Worm (Caenorhabditis elegans) whole organism, L3 larva: ENCODE measurements around the gene oma-2.

Experiments
- R02D3.7 ChIP-seq: fragments of 150-350 bp; optimal IDR thresholded peaks from 2 replicates; lab custom pipeline; 2014; ENCODE audit warnings: missing biosample characterization, missing genetic modification characterization
- ZK546.5 ChIP-seq: sonication (generic microtip); optimal IDR thresholded peaks from 2 replicates; lab custom pipeline; 2017; ENCODE audit warnings: missing biosample characterization, missing genetic modification characterization
- aly-2 ChIP-seq: fragments of 150-350 bp; optimal IDR thresholded peaks from 2 replicates; lab custom pipeline; 2014; ENCODE audit warnings: missing biosample characterization, missing genetic modification characterization
- ama-1 ChIP-seq: fragments of 150-350 bp; optimal IDR thresholded peaks from 2 replicates; lab custom pipeline; 2018
- ceh-16 ChIP-seq: sonication (generic microtip); optimal IDR thresholded peaks from 2 replicates; lab custom pipeline; 2017; ENCODE audit warnings: missing biosample characterization, missing genetic modification characterization
- ceh-28 ChIP-seq: fragments of 150-350 bp; optimal IDR thresholded peaks from 2 replicates; lab custom pipeline; 2014; ENCODE audit warnings: missing biosample characterization, missing genetic modification reagents, missing genetic modification characterization
- ceh-82 ChIP-seq: fragments of 150-350 bp; optimal IDR thresholded peaks from 2 replicates; lab custom pipeline; 2014; ENCODE audit warnings: missing biosample characterization, missing genetic modification characterization
- daf-12 ChIP-seq: fragments of 150-350 bp; optimal IDR thresholded peaks from 2 replicates; lab custom pipeline; 2014; ENCODE audit warnings: missing biosample characterization, missing genetic modification reagents, missing genetic modification characterization
- egl-27 ChIP-seq: sonication (generic microtip); optimal IDR thresholded peaks from 4 replicates; lab custom pipeline; 2017; ENCODE audit warnings: missing biosample characterization, missing genetic modification reagents, missing genetic modification characterization
- elt-2 ChIP-seq: sonication (generic microtip); optimal IDR thresholded peaks from 2 replicates; lab custom pipeline; 2016; ENCODE audit warnings: missing genetic modification reagents, mild to moderate bottlenecking, missing genetic modification characterization, missing compliant biosample characterization
- elt-3 ChIP-seq, 3 experiments: fragments of 150-350 bp in 1 of 3; sonication (generic microtip) in 2 of 3; optimal IDR thresholded peaks; 2 replicates in 2 of 3; 4 replicates in 1 of 3; lab custom pipeline; 2014 to 2017; ENCODE audit warnings: missing biosample characterization in 3 of 3, missing genetic modification characterization in 3 of 3
- eor-1 ChIP-seq, 2 experiments: fragments of 150-350 bp; optimal IDR thresholded peaks; 2 replicates each; lab custom pipeline; 2014 to 2018; ENCODE audit warnings: missing biosample characterization in 2 of 2, missing genetic modification characterization in 2 of 2
- fkh-10 ChIP-seq: sonication (generic microtip); optimal IDR thresholded peaks from 2 replicates; lab custom pipeline; 2017; ENCODE audit warnings: missing biosample characterization, missing genetic modification reagents, missing genetic modification characterization
- fkh-2 ChIP-seq: fragments of 150-350 bp; optimal IDR thresholded peaks from 2 replicates; lab custom pipeline; 2014; ENCODE audit warnings: missing biosample characterization, missing genetic modification reagents, missing genetic modification characterization
- fos-1 ChIP-seq: fragments of 150-350 bp; optimal IDR thresholded peaks from 2 replicates; lab custom pipeline; 2014; ENCODE audit warnings: missing biosample characterization, missing genetic modification characterization
- jun-1 ChIP-seq: fragments of 150-350 bp; optimal IDR thresholded peaks from 2 replicates; lab custom pipeline; 2014; ENCODE audit warnings: missing biosample characterization, missing genetic modification reagents, missing genetic modification characterization
- lin-15B ChIP-seq: fragments of 150-350 bp; optimal IDR thresholded peaks from 2 replicates; lab custom pipeline; 2014; ENCODE audit warnings: missing biosample characterization, missing genetic modification characterization
- lsy-12 ChIP-seq: sonication (generic microtip); optimal IDR thresholded peaks from 2 replicates; lab custom pipeline; 2016; ENCODE audit warnings: mild to moderate bottlenecking, missing genetic modification characterization, missing compliant biosample characterization
- mdl-1 ChIP-seq: fragments of 150-350 bp; optimal IDR thresholded peaks from 2 replicates; lab custom pipeline; 2014; ENCODE audit warnings: missing biosample characterization, missing genetic modification characterization
- mml-1 ChIP-seq: fragments of 150-350 bp; sonication (generic microtip); optimal IDR thresholded peaks from 3 replicates; lab custom pipeline; 2014; ENCODE audit warnings: missing biosample characterization, missing genetic modification characterization
- nhr-12 ChIP-seq: fragments of 150-350 bp; optimal IDR thresholded peaks from 2 replicates; lab custom pipeline; 2014; ENCODE audit warnings: missing biosample characterization, missing genetic modification characterization
- nhr-23 ChIP-seq: fragments of 150-350 bp; optimal IDR thresholded peaks from 2 replicates; lab custom pipeline; 2014; ENCODE audit warnings: missing biosample characterization, missing genetic modification reagents, missing genetic modification characterization
- nhr-237 ChIP-seq: fragments of 150-350 bp; optimal IDR thresholded peaks from 2 replicates; lab custom pipeline; 2014; ENCODE audit warnings: missing biosample characterization, missing genetic modification characterization
- nhr-25 ChIP-seq: sonication (generic microtip); optimal IDR thresholded peaks from 2 replicates; lab custom pipeline; 2017; ENCODE audit warnings: missing biosample characterization, missing genetic modification characterization
- nhr-28 ChIP-seq: fragments of 150-350 bp; optimal IDR thresholded peaks from 2 replicates; lab custom pipeline; 2014; ENCODE audit warnings: missing biosample characterization, missing genetic modification characterization
- nhr-43 ChIP-seq: sonication (generic microtip); optimal IDR thresholded peaks from 2 replicates; lab custom pipeline; 2016; ENCODE audit warnings: mild to moderate bottlenecking, missing genetic modification characterization, missing compliant biosample characterization; ENCODE audit not compliant: poor library complexity, severe bottlenecking
- nhr-76 ChIP-seq: fragments of 150-350 bp; sonication (generic microtip); optimal IDR thresholded peaks from 5 replicates; lab custom pipeline; 2014; ENCODE audit warnings: missing biosample characterization, missing genetic modification characterization
- pha-4 ChIP-seq: fragments of 150-350 bp; optimal IDR thresholded peaks from 2 replicates; lab custom pipeline; 2014; ENCODE audit warnings: missing biosample characterization, missing genetic modification reagents, missing genetic modification characterization
- pqm-1 ChIP-seq: fragments of 150-350 bp; optimal IDR thresholded peaks from 2 replicates; lab custom pipeline; 2017; ENCODE audit warnings: missing biosample characterization, missing genetic modification characterization, inconsistent platforms
- sea-2 ChIP-seq: fragments of 150-350 bp; sonication (generic microtip); optimal IDR thresholded peaks from 4 replicates; lab custom pipeline; 2014; ENCODE audit warnings: missing biosample characterization, missing genetic modification reagents, missing genetic modification characterization
- skn-1 ChIP-seq: fragments of 150-350 bp; optimal IDR thresholded peaks from 2 replicates; lab custom pipeline; 2014; ENCODE audit warnings: missing biosample characterization, missing genetic modification characterization
- snpc-4 ChIP-seq: fragments of 150-350 bp; optimal IDR thresholded peaks from 2 replicates; lab custom pipeline; 2014; ENCODE audit warnings: missing biosample characterization, missing genetic modification characterization
- tbx-2 ChIP-seq: sonication (generic microtip); optimal IDR thresholded peaks from 2 replicates; lab custom pipeline; 2016; ENCODE audit warnings: mild to moderate bottlenecking, missing genetic modification characterization, missing compliant biosample characterization
- unc-39 ChIP-seq: sonication (generic microtip); optimal IDR thresholded peaks from 4 replicates; lab custom pipeline; 2017; ENCODE audit warnings: missing biosample characterization, missing genetic modification characterization
- unc-62 ChIP-seq: fragments of 150-350 bp; sonication (generic microtip); optimal IDR thresholded peaks from 4 replicates; lab custom pipeline; 2014; ENCODE audit warnings: missing biosample characterization, missing genetic modification reagents, missing genetic modification characterization
- ztf-11 ChIP-seq: fragments of 150-350 bp; optimal IDR thresholded peaks from 2 replicates; lab custom pipeline; 2014; ENCODE audit warnings: missing biosample characterization, missing genetic modification characterization

oma-2 gene

ce11 chrV:8039085-8039525 is 9.9 kb downstream of the oma-2 start:
- TF ChIP-seq ZK546.5 (tag; lab: Kevin White, UChicago), result no peak
- peak; percentile 85 for TF ChIP-seq nhr-43 (tag; lab: Kevin White, UChicago)
- peak; percentile 23 for TF ChIP-seq ceh-16 (tag; lab: Kevin White, UChicago)
- TF ChIP-seq elt-3 (tag; optimal IDR thresholded peaks at IDR 0.05; lab: Kevin White, UChicago), result peak in 1 of 3 experiments; percentile 4
- TF ChIP-seq nhr-25 (tag; lab: Kevin White, UChicago), result no peak
- peak; percentile 90 for TF ChIP-seq nhr-23 (tag; lab: Kevin White, UChicago)
- TF ChIP-seq lsy-12 (tag; lab: Kevin White, UChicago), result peak; percentile 37
- TF ChIP-seq sea-2 (GFP tag; lab: Kevin White, UChicago), result no peak
- no peak for TF ChIP-seq ceh-28 (tag; lab: Kevin White, UChicago)
- TF ChIP-seq elt-2 (tag; lab: Kevin White, UChicago), result no peak
- peak; percentile 72 for TF ChIP-seq fos-1 (tag; lab: Kevin White, UChicago)
- TF ChIP-seq pqm-1 (tag; lab: Kevin White, UChicago), result no peak
- no peak for TF ChIP-seq mml-1 (tag; lab: Kevin White, UChicago)
- TF ChIP-seq tbx-2 (tag; lab: Kevin White, UChicago), result peak; percentile 83
- TF ChIP-seq nhr-28 (tag; lab: Kevin White, UChicago), result peak; percentile 24
- no peak for TF ChIP-seq pha-4 (tag; lab: Kevin White, UChicago)
- TF ChIP-seq fkh-10 (GFP tag; lab: Kevin White, UChicago), result no peak
- no peak for TF ChIP-seq mdl-1 (tag; lab: Kevin White, UChicago)

- no peak for TF ChIP-seq mml-1 (tag; lab: Kevin White, UChicago)
- peak; percentile 86 for TF ChIP-seq ama-1
- no peak for TF ChIP-seq nhr-28 (tag; lab: Kevin White, UChicago)
- TF ChIP-seq lsy-12 (tag; lab: Kevin White, UChicago), result no peak
- TF ChIP-seq nhr-25 (tag; lab: Kevin White, UChicago), result peak; percentile 40
- no peak for TF ChIP-seq nhr-23 (tag; lab: Kevin White, UChicago)
- no peak for TF ChIP-seq jun-1 (tag; lab: Kevin White, UChicago)
- TF ChIP-seq snpc-4 (tag; lab: Kevin White, UChicago), result no peak
- TF ChIP-seq mdl-1 (tag; lab: Kevin White, UChicago), result no peak
- TF ChIP-seq eor-1 (tag; optimal IDR thresholded peaks at IDR 0.05; lab: Kevin White, UChicago), result no peak
- no peak for TF ChIP-seq tbx-2 (tag; lab: Kevin White, UChicago)
- no peak for TF ChIP-seq fkh-10 (GFP tag; lab: Kevin White, UChicago)
These were observed 10.4 kb downstream of the oma-2 start for ce11 chrV:8039606-8040005.

- TF ChIP-seq ceh-82 (tag; lab: Kevin White, UChicago), result no peak
- peak; percentile 25 for TF ChIP-seq lsy-12 (tag; lab: Kevin White, UChicago)
- peak; percentile 63 for TF ChIP-seq fos-1 (tag; lab: Kevin White, UChicago)
- no peak for TF ChIP-seq sea-2 (GFP tag; lab: Kevin White, UChicago)
- TF ChIP-seq elt-3 (tag; optimal IDR thresholded peaks at IDR 0.05; lab: Kevin White, UChicago), result peak in 1 of 3 experiments; percentile 13
- no peak for TF ChIP-seq egl-27 (tag; lab: Kevin White, UChicago)
- no peak for TF ChIP-seq daf-12
- TF ChIP-seq tbx-2 (tag; lab: Kevin White, UChicago), result peak; percentile 4
- TF ChIP-seq skn-1, result no peak
- no peak for TF ChIP-seq mml-1 (tag; lab: Kevin White, UChicago)
- TF ChIP-seq ama-1, result peak; percentile 84
- TF ChIP-seq mdl-1 (tag; lab: Kevin White, UChicago), result no peak
- TF ChIP-seq R02D3.7 (tag; lab: Kevin White, UChicago), result no peak
- no peak for TF ChIP-seq pha-4 (tag; lab: Kevin White, UChicago)
- TF ChIP-seq nhr-23 (tag; lab: Kevin White, UChicago), result peak; percentile 95
- no peak for TF ChIP-seq fkh-2
- TF ChIP-seq nhr-76 (tag; lab: Kevin White, UChicago), result no peak
- TF ChIP-seq aly-2, result no peak
- TF ChIP-seq nhr-12 (tag; lab: Kevin White, UChicago), result no peak
- peak; percentile 94 for TF ChIP-seq nhr-43 (tag; lab: Kevin White, UChicago)
- TF ChIP-seq nhr-25 (tag; lab: Kevin White, UChicago), result peak; percentile 64
These were observed 11.2 kb downstream of the oma-2 start for ce11 chrV:8040247-8041084.

- TF ChIP-seq nhr-43 (tag; lab: Kevin White, UChicago), result no peak
- TF ChIP-seq lin-15B, result no peak
- TF ChIP-seq nhr-237, result no peak
- no peak for TF ChIP-seq elt-3 (tag; optimal IDR thresholded peaks at IDR 0.05; lab: Kevin White, UChicago)
- no peak for TF ChIP-seq fos-1 (tag; lab: Kevin White, UChicago)
- no peak for TF ChIP-seq snpc-4 (tag; lab: Kevin White, UChicago)
- TF ChIP-seq nhr-76 (tag; lab: Kevin White, UChicago), result no peak
- no peak for TF ChIP-seq unc-39 (tag; lab: Kevin White, UChicago)
- no peak for TF ChIP-seq unc-62 (GFP tag; lab: Kevin White, UChicago)
- no peak for TF ChIP-seq mdl-1 (tag; lab: Kevin White, UChicago)
- TF ChIP-seq elt-2 (tag; lab: Kevin White, UChicago), result no peak
- no peak for TF ChIP-seq eor-1 (tag; optimal IDR thresholded peaks at IDR 0.05; lab: Kevin White, UChicago)
- no peak for TF ChIP-seq ztf-11
- no peak for TF ChIP-seq ceh-82 (tag; lab: Kevin White, UChicago)
- no peak for TF ChIP-seq fkh-10 (GFP tag; lab: Kevin White, UChicago)
- TF ChIP-seq sea-2 (GFP tag; lab: Kevin White, UChicago), result no peak
These were observed 12.2 kb downstream of the oma-2 start for ce11 chrV:8041336-8041868.
